Fruit fly (Drosophila melanogaster): ENCODE measurements around the gene CG42762.

The CG42762 gene

DNA sequence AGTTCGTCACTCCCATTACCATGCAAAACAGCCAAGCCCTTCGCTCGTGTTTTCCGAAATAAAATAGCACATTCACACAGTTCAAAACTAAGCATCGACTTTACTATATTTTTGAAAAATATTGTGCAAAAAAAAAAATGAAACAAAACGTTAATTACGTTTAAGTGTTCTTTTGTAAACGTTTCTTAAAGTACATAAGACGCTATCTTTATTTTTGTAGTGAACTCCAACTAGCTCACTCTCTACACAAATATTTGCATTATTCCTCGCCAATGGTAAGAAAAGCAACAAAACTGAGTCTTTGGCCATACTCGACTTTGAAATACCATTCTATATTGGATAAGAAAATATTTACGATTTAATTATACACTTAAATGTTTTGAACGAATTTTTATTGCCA lies 13.1 kb downstream of the CG42762 start:
- TF ChIP-seq Jra (GFP tag; optimal IDR thresholded peaks at IDR 0.05) (no peak), Mio (GFP tag; optimal IDR thresholded peaks at IDR 0.05) (no peak), Myc (optimal IDR thresholded peaks at IDR 0.05) (no peak), Abd-B (GFP tag; optimal IDR thresholded peaks at IDR 0.05) (no peak)

DNA sequence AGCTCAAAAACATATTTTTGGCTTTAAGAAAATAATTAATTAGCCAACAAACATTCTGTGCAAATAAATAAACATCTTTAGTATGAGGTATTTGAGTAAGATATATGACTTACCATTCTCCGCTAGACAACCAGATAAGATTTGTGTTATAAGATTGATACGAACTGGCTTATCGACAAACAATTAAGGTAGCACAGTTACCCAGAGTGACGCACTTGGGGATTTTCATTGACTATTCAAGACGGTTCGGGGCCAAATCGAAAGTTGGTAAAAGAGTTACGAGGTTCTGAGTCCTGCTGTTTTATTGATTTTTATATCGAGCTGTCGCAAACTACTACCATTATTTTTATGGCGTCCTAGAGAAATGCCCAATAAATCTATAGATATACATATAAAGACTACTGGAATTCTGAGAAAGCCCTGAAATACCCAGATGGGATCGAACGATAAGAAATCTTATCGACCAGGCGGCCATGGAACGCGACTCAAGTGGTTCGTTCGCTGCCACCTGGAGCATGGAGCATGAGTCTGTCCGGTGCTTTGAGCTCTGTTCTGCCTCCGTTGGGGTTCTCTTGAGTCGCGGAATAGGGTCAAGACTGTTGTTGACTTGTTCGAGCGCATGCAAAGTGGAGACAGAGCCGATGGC lies 13.7 kb downstream of the CG42762 start:
- TF ChIP-seq dsf (GFP tag; optimal IDR thresholded peaks at IDR 0.05; ENCODE audit: borderline replicate concordance) (no peak), dl (GFP tag; optimal IDR thresholded peaks at IDR 0.05; ENCODE audit: insufficient read depth in 1 of 2, partially characterized antibody in 2 of 2) (peak in 1 of 2 experiments; percentile 14), br (GFP tag; optimal IDR thresholded peaks at IDR 0.05) (peak; percentile 34), Rel (GFP tag; optimal IDR thresholded peaks at IDR 0.05) (no peak), Rel (tag; optimal IDR thresholded peaks at IDR 0.05) (peak; percentile 54)

DNA sequence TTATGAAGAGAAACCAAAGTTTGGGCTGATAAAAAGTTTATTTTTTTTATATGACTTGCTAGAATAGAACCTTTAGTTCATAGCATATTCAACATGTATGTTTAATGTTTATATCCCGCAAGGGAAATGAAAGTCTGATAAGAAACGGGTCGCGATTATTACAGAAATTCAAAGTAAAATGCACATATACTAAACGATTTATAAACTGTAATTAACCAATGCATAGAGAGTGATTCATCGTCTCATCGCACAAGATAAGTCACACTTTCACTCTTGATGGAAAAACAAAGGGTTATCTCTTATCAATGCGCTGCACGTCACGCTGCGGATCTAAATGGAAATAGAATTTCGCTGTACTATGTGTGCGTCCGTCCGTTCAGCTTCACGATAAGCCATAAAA lies 14.9 kb downstream of the CG42762 start:
- no peak for TF ChIP-seq CG9705 (GFP tag; optimal IDR thresholded peaks at IDR 0.05)
- no peak for TF ChIP-seq Jra (GFP tag; optimal IDR thresholded peaks at IDR 0.05)
- no peak for TF ChIP-seq dsf (GFP tag; optimal IDR thresholded peaks at IDR 0.05; ENCODE audit: borderline replicate concordance)
- TF ChIP-seq sage (GFP tag; optimal IDR thresholded peaks at IDR 0.05) = no peak
- no peak for TF ChIP-seq OdsH (GFP tag; optimal IDR thresholded peaks at IDR 0.05)
- no peak for TF ChIP-seq br (GFP tag; optimal IDR thresholded peaks at IDR 0.05)
- TF ChIP-seq foxo (GFP tag; optimal IDR thresholded peaks at IDR 0.05) = no peak
- TF ChIP-seq rgr (GFP tag; optimal IDR thresholded peaks at IDR 0.05) = no peak
- no peak for TF ChIP-seq dmrt93B (GFP tag; optimal IDR thresholded peaks at IDR 0.05)
- no peak for TF ChIP-seq CrebA (GFP tag; optimal IDR thresholded peaks at IDR 0.05; ENCODE audit: borderline replicate concordance)
- no peak for TF ChIP-seq Mio (GFP tag; optimal IDR thresholded peaks at IDR 0.05)
- TF ChIP-seq Hnf4 (GFP tag; optimal IDR thresholded peaks at IDR 0.05) = no peak
- no peak for TF ChIP-seq jim (GFP tag; optimal IDR thresholded peaks at IDR 0.05)
- TF ChIP-seq fru (GFP tag; optimal IDR thresholded peaks at IDR 0.05) = no peak

- TF ChIP-seq Dfd (GFP tag; optimal IDR thresholded peaks at IDR 0.05) (no peak), rgr (GFP tag; optimal IDR thresholded peaks at IDR 0.05) (no peak), br (GFP tag; optimal IDR thresholded peaks at IDR 0.05) (no peak), psq (GFP tag; optimal IDR thresholded peaks at IDR 0.05) (no peak), HLH106 (tag; optimal IDR thresholded peaks at IDR 0.05) (no peak), Jra (GFP tag; optimal IDR thresholded peaks at IDR 0.05) (peak; percentile 49), fru (GFP tag; optimal IDR thresholded peaks at IDR 0.05) (no peak), Hr83 (GFP tag; optimal IDR thresholded peaks at IDR 0.05; ENCODE audit: poor library complexity, severe bottlenecking) (peak; percentile 9), dl (GFP tag; optimal IDR thresholded peaks at IDR 0.05; ENCODE audit: insufficient read depth in 1 of 2, partially characterized antibody in 2 of 2) (no peak), Hr78 (GFP tag; optimal IDR thresholded peaks at IDR 0.05) (no peak), brk (GFP tag; optimal IDR thresholded peaks at IDR 0.05) (no peak), Vsx2 (GFP tag; optimal IDR thresholded peaks at IDR 0.05; ENCODE audit: partially characterized antibody) (peak; percentile 38), CG9705 (GFP tag; optimal IDR thresholded peaks at IDR 0.05) (no peak), dsf (GFP tag; optimal IDR thresholded peaks at IDR 0.05; ENCODE audit: borderline replicate concordance) (no peak), Sp1 (GFP tag; optimal IDR thresholded peaks at IDR 0.05) (peak; percentile 2), usp (GFP tag; optimal IDR thresholded peaks at IDR 0.05) (no peak), GATAd (GFP tag; optimal IDR thresholded peaks at IDR 0.05) (no peak), sv (GFP tag; optimal IDR thresholded peaks at IDR 0.05) (no peak), lola (GFP tag; optimal IDR thresholded peaks at IDR 0.05) (no peak), jim (GFP tag; optimal IDR thresholded peaks at IDR 0.05) (no peak), Hnf4 (GFP tag; optimal IDR thresholded peaks at IDR 0.05) (peak; percentile 75), sage (GFP tag; optimal IDR thresholded peaks at IDR 0.05) (no peak), Mio (GFP tag; optimal IDR thresholded peaks at IDR 0.05) (no peak), Rel (GFP tag; optimal IDR thresholded peaks at IDR 0.05) (no peak), Rel (tag; optimal IDR thresholded peaks at IDR 0.05) (peak; percentile 95), ey (GFP tag; optimal IDR thresholded peaks at IDR 0.05) (peak; percentile 7)
Observed at dm6 chr2L:8126849-8127602, 16.8 kb downstream of the CG42762 start, which contains the start of the genes CG12375 and CG8668. Gene CG12375, minus strand, starts transcription at chr2L:8126890. Gene CG8668, plus strand, starts transcription at chr2L:8127001.
